Fruit fly (Drosophila melanogaster) whole organism, embryonic: ENCODE data around the gene CG5188.

ENCODE experiments used
- ATbp ChIP-seq: fragments of 200-800 bp; sonication (Bioruptor generic); optimal IDR thresholded peaks from 2 replicates; lab custom pipeline; 2017; ENCODE audit warnings: missing biosample characterization, mild to moderate bottlenecking, missing genetic modification characterization, missing genetic modification reagents
- Atf-2 ChIP-seq: fragments of 200-800 bp; sonication (Bioruptor generic); optimal IDR thresholded peaks from 2 replicates; lab custom pipeline; 2016; ENCODE audit warnings: missing biosample characterization, missing genetic modification characterization
- BEAF-32 ChIP-seq: fragments of 200-800 bp; sonication (Bioruptor generic); optimal IDR thresholded peaks from 3 replicates; lab custom pipeline; 2017; ENCODE audit warnings: missing biosample characterization, missing genetic modification characterization, mild to moderate bottlenecking, moderate library complexity, missing genetic modification reagents
- CG10979 ChIP-seq: fragments of 200-800 bp; sonication (Bioruptor generic); optimal IDR thresholded peaks from 2 replicates; lab custom pipeline; 2018; ENCODE audit warnings: missing biosample characterization, mild to moderate bottlenecking, missing genetic modification characterization, moderate library complexity
- CG12391 ChIP-seq: fragments of 200-800 bp; sonication (Bioruptor generic); optimal IDR thresholded peaks from 3 replicates; lab custom pipeline; 2018; ENCODE audit warnings: missing biosample characterization, mild to moderate bottlenecking, missing genetic modification characterization, moderate library complexity
- CG12942 ChIP-seq: fragments of 200-800 bp; sonication (Bioruptor generic); optimal IDR thresholded peaks from 3 replicates; lab custom pipeline; 2016; ENCODE audit warnings: missing biosample characterization, missing genetic modification characterization
- CG13287 ChIP-seq: fragments of 200-800 bp; sonication (Bioruptor generic); IDR thresholded peaks from 2 replicates; pipeline ENCODE4 v1.3.6; 2022; ENCODE audit warnings: missing biosample characterization, missing genetic modification characterization; ENCODE audit not compliant: partially characterized antibody
- CG14441 ChIP-seq: fragments of 200-800 bp; sonication (Bioruptor generic); IDR thresholded peaks from 2 replicates; pipeline ENCODE4 v1.3.6; 2022; ENCODE audit warnings: missing biosample characterization, missing genetic modification characterization
- CG14710 ChIP-seq: fragments of 200-800 bp; sonication (Bioruptor generic); optimal IDR thresholded peaks from 3 replicates; lab custom pipeline; 2019; ENCODE audit warnings: missing biosample characterization, mild to moderate bottlenecking, missing genetic modification characterization, moderate library complexity
- CG15011 ChIP-seq: fragments of 200-800 bp; sonication (Bioruptor generic); optimal IDR thresholded peaks from 3 replicates; lab custom pipeline; 2018; ENCODE audit warnings: missing biosample characterization, mild to moderate bottlenecking, missing genetic modification characterization
- CG17829 ChIP-seq: fragments of 200-800 bp; optimal IDR thresholded peaks from 2 replicates; lab custom pipeline; 2019; ENCODE audit warnings: missing biosample characterization, mild to moderate bottlenecking, missing genetic modification characterization, moderate library complexity
- CG18011 ChIP-seq: fragments of 200-800 bp; sonication (Bioruptor generic); optimal IDR thresholded peaks from 2 replicates; lab custom pipeline; 2017; ENCODE audit warnings: missing biosample characterization, missing genetic modification characterization, mild to moderate bottlenecking, moderate library complexity, missing genotype
- CG2120 ChIP-seq: fragments of 200-800 bp; sonication (Bioruptor generic); optimal IDR thresholded peaks from 3 replicates; lab custom pipeline; 2016; ENCODE audit warnings: missing biosample characterization, missing genetic modification characterization
- CG3726 ChIP-seq: fragments of 200-800 bp; sonication (Bioruptor generic); IDR thresholded peaks from 3 replicates; pipeline ENCODE4, ENCODE4 v1.3.6; 2022; ENCODE audit warnings: missing biosample characterization, missing genetic modification characterization
- CG4424 ChIP-seq: fragments of 200-800 bp; sonication (Bioruptor generic); optimal IDR thresholded peaks from 3 replicates; lab custom pipeline; 2016; ENCODE audit warnings: missing biosample characterization, missing genetic modification characterization
- CG8281 ChIP-seq: fragments of 200-800 bp; sonication (Bioruptor generic); optimal IDR thresholded peaks from 2 replicates; lab custom pipeline; 2018; ENCODE audit warnings: missing biosample characterization, mild to moderate bottlenecking, missing genetic modification characterization, moderate library complexity
- CG9215 ChIP-seq: fragments of 200-800 bp; sonication (Bioruptor generic); IDR thresholded peaks from 2 replicates; pipeline ENCODE4 v1.3.6; 2022; ENCODE audit warnings: missing biosample characterization, missing genetic modification characterization
- Dll ChIP-seq: fragments of 200-800 bp; sonication (Bioruptor generic); IDR thresholded peaks from 4 replicates; pipeline ENCODE4 v1.3.6; 2022; ENCODE audit warnings: missing biosample characterization, missing genetic modification characterization; ENCODE audit not compliant: partially characterized antibody
- Dref ChIP-seq: fragments of 200-800 bp; sonication (Bioruptor generic); IDR thresholded peaks from 2 replicates; pipeline ENCODE4 v1.3.6; 2022; ENCODE audit warnings: missing biosample characterization, missing genetic modification characterization
- E2f2 ChIP-seq: fragments of 200-800 bp; sonication (Bioruptor generic); IDR thresholded peaks from 2 replicates; pipeline ENCODE4 v1.3.6; 2022; ENCODE audit warnings: missing biosample characterization, missing genetic modification characterization
- Elba2 ChIP-seq: fragments of 200-800 bp; sonication (Bioruptor generic); optimal IDR thresholded peaks from 3 replicates; lab custom pipeline; 2016; ENCODE audit warnings: missing biosample characterization, missing genetic modification characterization
- HLH3B ChIP-seq: fragments of 200-800 bp; sonication (Bioruptor generic); IDR thresholded peaks from 2 replicates; pipeline ENCODE4 v1.3.6; 2022; ENCODE audit warnings: missing biosample characterization, missing genetic modification characterization
- Hr51 ChIP-seq, 2 experiments: fragments of 200-800 bp; sonication (Bioruptor generic); optimal IDR thresholded peaks; 2 replicates in 1 of 2; 3 replicates in 1 of 2; lab custom pipeline; 2016 to 2018; ENCODE audit warnings: missing biosample characterization in 2 of 2, missing genetic modification characterization in 2 of 2, mild to moderate bottlenecking in 1 of 2, moderate library complexity in 1 of 2
- MTF-1 ChIP-seq: fragments of 200-800 bp; sonication (Bioruptor generic); optimal IDR thresholded peaks from 2 replicates; lab custom pipeline; 2018; ENCODE audit warnings: missing biosample characterization, mild to moderate bottlenecking, missing genetic modification characterization, borderline replicate concordance
- Nf-YB ChIP-seq: fragments of 200-800 bp; sonication (Bioruptor generic); optimal IDR thresholded peaks from 3 replicates; lab custom pipeline; 2019; ENCODE audit warnings: missing biosample characterization, mild to moderate bottlenecking, missing genetic modification characterization, moderate library complexity
- Side ChIP-seq: fragments of 200-800 bp; sonication (Bioruptor generic); optimal IDR thresholded peaks from 2 replicates; lab custom pipeline; 2016; ENCODE audit warnings: missing biosample characterization, missing genetic modification characterization
- YL-1 ChIP-seq: fragments of 200-800 bp; sonication (Bioruptor generic); optimal IDR thresholded peaks from 3 replicates; lab custom pipeline; 2017; ENCODE audit warnings: missing biosample characterization, mild to moderate bottlenecking, missing genetic modification characterization
- ac ChIP-seq: fragments of 200-800 bp; sonication (Bioruptor generic); optimal IDR thresholded peaks from 3 replicates; lab custom pipeline; 2017; ENCODE audit warnings: missing biosample characterization, mild to moderate bottlenecking, missing genetic modification characterization
- ato ChIP-seq: fragments of 200-800 bp; sonication (Bioruptor generic); IDR thresholded peaks from 2 replicates; pipeline ENCODE4 v1.3.6; 2022; ENCODE audit warnings: missing biosample characterization, missing genetic modification characterization; ENCODE audit not compliant: partially characterized antibody
- chinmo ChIP-seq: fragments of 200-800 bp; sonication (Bioruptor generic); IDR thresholded peaks from 4 replicates; pipeline ENCODE4 v1.3.6; 2022; ENCODE audit warnings: missing biosample characterization, missing genetic modification characterization; ENCODE audit not compliant: partially characterized antibody
- esg ChIP-seq: fragments of 200-800 bp; sonication (Bioruptor generic); conservative IDR thresholded peaks from 2 replicates; pipeline ENCODE4 v1.3.6; 2022; ENCODE audit warnings: missing biosample characterization, missing genetic modification characterization
- gcm ChIP-seq: fragments of 200-800 bp; sonication (Bioruptor generic); optimal IDR thresholded peaks from 2 replicates; lab custom pipeline; 2019; ENCODE audit warnings: missing biosample characterization, mild to moderate bottlenecking, missing genetic modification characterization, moderate library complexity
- hb ChIP-seq: fragments of 200-800 bp; sonication (Bioruptor generic); IDR thresholded peaks from 3 replicates; pipeline ENCODE4 v1.3.6; 2022; ENCODE audit warnings: missing biosample characterization, missing genetic modification characterization; ENCODE audit not compliant: partially characterized antibody
- her ChIP-seq: fragments of 200-800 bp; sonication (Bioruptor generic); optimal IDR thresholded peaks from 2 replicates; lab custom pipeline; 2016; ENCODE audit warnings: missing biosample characterization, missing genetic modification characterization
- ind ChIP-seq: fragments of 200-800 bp; sonication (Bioruptor generic); optimal IDR thresholded peaks from 3 replicates; lab custom pipeline; 2016; ENCODE audit warnings: missing biosample characterization, missing genetic modification characterization
- insv ChIP-seq, 2 experiments: fragments of 200-800 bp; sonication (Bioruptor generic); optimal IDR thresholded peaks; 3 replicates each; lab custom pipeline; 2016 to 2018; ENCODE audit warnings: missing biosample characterization in 2 of 2, missing genetic modification characterization in 2 of 2
- inv ChIP-seq: fragments of 200-800 bp; sonication (Bioruptor generic); IDR thresholded peaks from 2 replicates; pipeline ENCODE4 v1.3.6; 2022; ENCODE audit warnings: missing biosample characterization, missing genetic modification characterization; ENCODE audit not compliant: partially characterized antibody
- kni ChIP-seq: fragments of 200-800 bp; sonication (Bioruptor generic); optimal IDR thresholded peaks from 3 replicates; lab custom pipeline; 2017; ENCODE audit warnings: mild to moderate bottlenecking, missing biosample characterization, missing genetic modification reagents, missing genetic modification characterization
- mam ChIP-seq: fragments of 200-800 bp; sonication (Bioruptor generic); optimal IDR thresholded peaks from 3 replicates; lab custom pipeline; 2016; ENCODE audit warnings: missing biosample characterization, missing genetic modification characterization
- nmo ChIP-seq: fragments of 200-800 bp; sonication (Bioruptor generic); optimal IDR thresholded peaks from 2 replicates; lab custom pipeline; 2018; ENCODE audit warnings: missing biosample characterization, mild to moderate bottlenecking, missing genetic modification characterization, moderate library complexity
- nom ChIP-seq: fragments of 200-800 bp; sonication (Bioruptor generic); optimal IDR thresholded peaks from 2 replicates; lab custom pipeline; 2017; ENCODE audit warnings: missing biosample characterization, missing genetic modification characterization, mild to moderate bottlenecking, moderate library complexity, missing genetic modification reagents
- pum ChIP-seq: fragments of 200-800 bp; sonication (Bioruptor generic); optimal IDR thresholded peaks from 2 replicates; lab custom pipeline; 2016; ENCODE audit warnings: missing biosample characterization, missing genetic modification characterization
- rib ChIP-seq: fragments of 200-800 bp; sonication (Bioruptor generic); IDR thresholded peaks from 2 replicates; pipeline ENCODE4 v1.3.6; 2022; ENCODE audit warnings: missing biosample characterization, missing genetic modification characterization
- sens ChIP-seq: fragments of 200-800 bp; sonication (Bioruptor generic); peaks from one replicate; lab custom pipeline; 2016; ENCODE audit warnings: missing biosample characterization, missing genetic modification characterization
- seq ChIP-seq: fragments of 200-800 bp; sonication (Bioruptor generic); IDR thresholded peaks from 2 replicates; pipeline ENCODE4 v1.3.6; 2022; ENCODE audit warnings: missing biosample characterization, missing genetic modification characterization
- slou ChIP-seq: fragments of 200-800 bp; sonication (Bioruptor generic); optimal IDR thresholded peaks from 3 replicates; lab custom pipeline; 2016; ENCODE audit warnings: missing biosample characterization, missing genetic modification characterization
- sna ChIP-seq: fragments of 200-800 bp; sonication (Bioruptor generic); IDR thresholded peaks from 2 replicates; pipeline ENCODE4 v1.3.6; 2022; ENCODE audit warnings: missing biosample characterization, missing genetic modification characterization; ENCODE audit not compliant: partially characterized antibody
- vfl ChIP-seq: fragments of 200-800 bp; sonication (Bioruptor generic); optimal IDR thresholded peaks from 2 replicates; lab custom pipeline; 2016; ENCODE audit warnings: missing biosample characterization, missing genetic modification characterization
- zen2 ChIP-seq: fragments of 200-800 bp; sonication (Bioruptor generic); IDR thresholded peaks from 3 replicates; pipeline ENCODE4 v1.3.6; 2022; ENCODE audit warnings: missing biosample characterization, missing genetic modification characterization; ENCODE audit not compliant: partially characterized antibody
- zfh2 ChIP-seq: fragments of 200-800 bp; sonication (Bioruptor generic); optimal IDR thresholded peaks from 2 replicates; lab custom pipeline; 2016; ENCODE audit warnings: missing biosample characterization, missing genetic modification characterization

CG5188 gene

DNA sequence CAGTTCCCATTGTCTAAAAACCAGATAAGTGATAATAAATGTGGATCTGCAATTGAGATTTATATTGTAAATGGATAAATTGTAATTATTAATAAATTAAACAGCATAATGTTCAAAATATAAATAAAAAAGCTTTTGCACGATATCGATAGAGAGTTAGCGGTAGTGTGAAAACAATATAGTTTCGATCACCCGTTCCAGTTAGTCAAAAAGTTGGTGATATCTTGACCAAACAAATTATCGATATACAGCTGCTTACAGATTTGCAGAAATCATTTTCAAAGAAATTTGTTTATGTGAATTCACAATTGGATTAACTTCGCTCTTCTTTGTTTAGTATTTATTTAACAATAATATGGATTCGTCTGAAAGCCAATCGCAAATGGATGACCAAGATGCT lies 10.5 kb downstream of the CG5188 start, which contains the start of gene Nse4 (continued):
- TF ChIP-seq Dref (peak; percentile 93), kni (no peak), pum (GFP tag; lab: Kevin White, UChicago) (no peak), Atf-2 (GFP tag; lab: Kevin White, UChicago) (no peak), ATbp (no peak), ato (peak; percentile 95), CG12942 (GFP tag; lab: Kevin White, UChicago) (no peak), CG3726 (GFP tag; lab: Robert Waterston, UW) (no peak), YL-1 (GFP tag; lab: Kevin White, UChicago) (no peak), Side (no peak), seq (GFP tag; lab: Robert Waterston, UW) (no peak), sna (peak; percentile 83), ac (GFP tag; lab: Kevin White, UChicago) (no peak), CG14441 (GFP tag; lab: Robert Waterston, UW) (no peak), CG9215 (GFP tag; lab: Robert Waterston, UW) (no peak), slou (no peak), her (GFP tag; lab: Kevin White, UChicago) (no peak), CG15011 (GFP tag; lab: Kevin White, UChicago) (no peak), CG12391 (tag; lab: Kevin White, UChicago) (peak; percentile 2), rib (GFP tag; lab: Robert Waterston, UW) (no peak), zfh2 (GFP tag; lab: Kevin White, UChicago) (no peak), E2f2 (GFP tag; lab: Robert Waterston, UW) (peak; percentile 87), CG10979 (tag; lab: Kevin White, UChicago) (no peak), hb (GFP tag; lab: Robert Waterston, UW) (peak; percentile 79; the same call in 2 of the 3 replicates), inv (peak; percentile 73), vfl (no peak), zen2 (GFP tag; lab: Robert Waterston, UW) (peak; percentile 77), nom (no peak), mam (GFP tag; lab: Kevin White, UChicago) (no peak), Nf-YB (GFP tag; lab: Kevin White, UChicago) (no peak), Dll (GFP tag; lab: Robert Waterston, UW) (peak; percentile 77), CG17829 (tag; lab: Kevin White, UChicago) (peak; percentile 10), HLH3B (GFP tag; lab: Robert Waterston, UW) (no peak), MTF-1 (GFP tag; lab: Kevin White, UChicago) (no peak), BEAF-32 (GFP tag; lab: Kevin White, UChicago) (peak; percentile 65), CG4424 (GFP tag; lab: Kevin White, UChicago) (no peak), nmo (GFP tag; lab: Kevin White, UChicago) (peak; percentile 15), gcm (GFP tag; lab: Kevin White, UChicago) (no peak), ind (GFP tag; lab: Kevin White, UChicago) (no peak), chinmo (GFP tag; lab: Robert Waterston, UW) (peak; percentile 85; the same call in 2 of the 4 replicates), CG18011 (GFP tag; lab: Kevin White, UChicago) (no peak), esg (no peak), CG2120 (GFP tag; lab: Kevin White, UChicago) (no peak), insv (GFP tag; optimal IDR thresholded peaks at IDR 0.05; lab: Kevin White, UChicago) (no peak), CG13287 (GFP tag; lab: Robert Waterston, UW) (peak; percentile 86), sens (GFP tag; lab: Kevin White, UChicago) (peak; percentile 75), Elba2 (GFP tag; lab: Kevin White, UChicago) (no peak), CG8281 (no peak), Hr51 (GFP tag; optimal IDR thresholded peaks at IDR 0.05; lab: Kevin White, UChicago) (no peak), CG14710 (tag; lab: Kevin White, UChicago) (peak; percentile 34)
